Worm (Caenorhabditis elegans): Measurements from ENCODE around the gene F17A2.16.

The F17A2.16 gene

DNA sequence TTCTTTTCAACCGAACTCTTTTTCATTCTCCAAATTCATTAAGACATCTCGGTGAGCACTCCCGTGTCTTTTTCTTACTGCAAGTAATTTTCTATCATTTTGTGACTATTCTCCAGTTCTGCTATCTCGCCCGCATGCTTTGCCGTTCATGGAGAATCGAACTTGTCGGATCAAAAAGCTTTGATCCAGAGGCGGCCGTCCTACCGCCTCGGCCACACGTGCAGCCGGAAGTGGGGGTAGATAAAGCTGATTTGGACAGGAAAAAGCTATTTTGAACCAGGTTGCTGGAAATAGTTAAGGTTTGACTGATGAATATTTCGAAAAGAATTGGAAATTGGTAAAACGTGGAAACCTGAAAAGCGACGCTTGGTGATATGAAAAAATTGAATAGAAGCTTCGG, 4.0 kb upstream of the F17A2.16 start (continued):
- TF ChIP-seq Y53G8AR.9 (GFP tag; conservative IDR thresholded peaks at IDR 0.05): no peak

DNA sequence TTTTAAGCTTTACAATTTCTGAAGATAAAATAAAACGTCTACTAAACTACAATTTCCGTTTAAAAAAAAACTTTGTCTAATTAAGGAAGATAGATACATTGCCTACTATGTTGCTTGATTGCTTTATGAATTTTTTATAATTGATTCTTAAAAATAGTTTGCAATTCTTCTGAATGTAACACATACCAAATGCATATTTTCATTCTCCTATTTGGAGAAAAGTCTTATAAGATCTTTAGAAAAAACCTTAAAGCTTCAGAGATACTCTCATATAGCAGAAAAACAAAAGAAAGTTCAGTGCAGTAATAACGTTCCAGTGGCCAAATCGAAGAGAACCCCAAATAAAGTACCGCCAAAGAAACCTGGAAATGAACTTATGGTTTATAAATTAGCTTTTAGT, 1.7 kb upstream of the F17A2.16 start, which contains the start of gene phf-32:
Gene phf-32 (plus strand): TSS at position 301 of the 400 bp plus-strand sequence.
- no peak for TF ChIP-seq chd-7 (tag; optimal IDR thresholded peaks at IDR 0.05)
- TF ChIP-seq ceh-27 (GFP tag; optimal IDR thresholded peaks at IDR 0.05): no peak
- no peak for TF ChIP-seq sptf-2 (GFP tag; optimal IDR thresholded peaks at IDR 0.05)
- TF ChIP-seq ztf-25 (GFP tag; IDR thresholded peaks at IDR 0.05): no peak
- no peak for TF ChIP-seq cebp-1 (GFP tag; IDR thresholded peaks at IDR 0.05)
- TF ChIP-seq cebp-1 (tag; optimal IDR thresholded peaks at IDR 0.05): no peak
- TF ChIP-seq efl-1 (GFP tag; optimal IDR thresholded peaks at IDR 0.05): no peak
- no peak for TF ChIP-seq Y53F4B.3 (GFP tag; IDR thresholded peaks at IDR 0.05)
- no peak for TF ChIP-seq T26A5.8 (tag; optimal IDR thresholded peaks at IDR 0.05)
- TF ChIP-seq pha-4 (tag; optimal IDR thresholded peaks at IDR 0.05): no peak
- TF ChIP-seq ccch-3 (GFP tag; optimal IDR thresholded peaks at IDR 0.05): no peak
- TF ChIP-seq nfya-1 (tag; optimal IDR thresholded peaks at IDR 0.05; ENCODE audit: borderline replicate concordance, insufficient read depth): no peak
- TF ChIP-seq snpc-1.1 (tag; optimal IDR thresholded peaks at IDR 0.05; ENCODE audit: insufficient read depth): no peak
- TF ChIP-seq ceh-58 (GFP tag; IDR thresholded peaks at IDR 0.05): no peak
- TF ChIP-seq madf-3 (GFP tag; IDR thresholded peaks at IDR 0.05): no peak
- TF ChIP-seq ekl-4 (GFP tag; IDR thresholded peaks at IDR 0.05): no peak
- TF ChIP-seq bed-2 (GFP tag; IDR thresholded peaks at IDR 0.05): no peak

DNA sequence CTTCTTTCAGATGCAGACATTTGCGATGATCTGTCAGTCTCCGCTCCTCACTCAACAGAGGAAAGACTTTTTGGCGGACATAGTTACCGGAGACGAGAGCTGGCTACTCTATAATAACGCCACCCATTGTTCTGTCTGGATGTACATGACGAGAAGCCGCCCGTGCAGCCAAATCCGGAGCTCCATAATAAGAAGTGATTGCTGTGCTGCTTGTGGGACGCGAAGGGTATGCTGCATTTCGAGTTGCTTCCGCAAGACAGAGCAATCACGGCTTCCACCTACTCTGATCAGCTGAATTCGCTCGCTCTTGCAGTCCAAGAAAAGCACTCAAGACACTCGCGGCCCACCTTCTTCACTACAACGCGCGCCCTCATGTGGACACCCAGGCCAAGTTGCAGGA, 5.5 kb downstream of the F17A2.16 start:
- TF ChIP-seq bed-1 (GFP tag; IDR thresholded peaks at IDR 0.05): no peak
- no peak for TF ChIP-seq atf-7 (tag; optimal IDR thresholded peaks at IDR 0.05)
- TF ChIP-seq mes-4 (tag; optimal IDR thresholded peaks at IDR 0.05): no peak
- peak; percentile 57; the same call in 1 of the 2 replicates for TF ChIP-seq lir-1 (GFP tag; conservative IDR thresholded peaks at IDR 0.05)
- peak; percentile 52; the same call in 1 of the 2 replicates for TF ChIP-seq K11D2.4 (GFP tag; IDR thresholded peaks at IDR 0.05)
- TF ChIP-seq bed-2 (GFP tag; IDR thresholded peaks at IDR 0.05): peak; percentile 59; the same call in 1 of the 2 replicates
- TF ChIP-seq F23B12.7 (tag; optimal IDR thresholded peaks at IDR 0.05; ENCODE audit: insufficient read depth): no peak
- TF ChIP-seq lin-54 (GFP tag; optimal IDR thresholded peaks at IDR 0.05): no peak
- TF ChIP-seq hmg-1.2 (GFP tag; IDR thresholded peaks at IDR 0.05): no peak
- no peak for TF ChIP-seq T07F8.4 (tag; optimal IDR thresholded peaks at IDR 0.05)
- TF ChIP-seq F33H1.4 (GFP tag; IDR thresholded peaks at IDR 0.05): no peak
- no peak for TF ChIP-seq Y67H2A.10 (GFP tag; conservative IDR thresholded peaks at IDR 0.05)
- no peak for TF ChIP-seq efl-1 (GFP tag; optimal IDR thresholded peaks at IDR 0.05)

DNA sequence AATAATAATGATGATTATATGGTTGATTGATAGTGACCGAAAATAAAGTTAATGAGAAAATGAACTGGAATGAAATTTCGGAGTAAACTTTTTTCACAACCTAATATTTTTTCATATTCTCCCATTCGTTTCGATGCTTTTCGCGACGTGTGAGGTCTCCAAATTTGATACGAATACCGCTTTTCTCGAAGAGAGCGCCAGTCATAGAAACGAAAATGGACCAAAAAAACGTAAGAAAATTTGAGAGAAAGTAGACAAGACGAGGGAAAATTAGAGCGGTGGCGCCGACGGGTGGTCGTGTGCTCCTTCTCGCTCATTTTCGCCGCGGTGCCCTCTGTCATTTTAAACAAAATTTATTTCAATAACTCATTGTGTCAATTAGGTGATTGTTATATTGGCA, 6.1 kb downstream of the F17A2.16 start:
- TF ChIP-seq die-1 (tag; optimal IDR thresholded peaks at IDR 0.05): no peak
- no peak for TF ChIP-seq aptf-2 (GFP tag; conservative IDR thresholded peaks at IDR 0.05)
- TF ChIP-seq mel-28 (tag; optimal IDR thresholded peaks at IDR 0.05; ENCODE audit: borderline replicate concordance): no peak
- no peak for TF ChIP-seq K12H6.12 (tag; optimal IDR thresholded peaks at IDR 0.05)
- TF ChIP-seq B0035.1 (tag; optimal IDR thresholded peaks at IDR 0.05): no peak
- TF ChIP-seq ztf-6 (GFP tag; IDR thresholded peaks at IDR 0.05): no peak
- no peak for TF ChIP-seq attf-3 (GFP tag; conservative IDR thresholded peaks at IDR 0.05)
- TF ChIP-seq ama-1 (optimal IDR thresholded peaks at IDR 0.05): no peak
- no peak for TF ChIP-seq ama-1 (GFP tag; optimal IDR thresholded peaks at IDR 0.05)
- no peak for TF ChIP-seq sea-2 (GFP tag; IDR thresholded peaks at IDR 0.05)
- TF ChIP-seq ztf-3 (GFP tag; optimal IDR thresholded peaks at IDR 0.05): no peak
- no peak for TF ChIP-seq attf-6 (GFP tag; IDR thresholded peaks at IDR 0.05)
- no peak for TF ChIP-seq hlh-12 (tag; optimal IDR thresholded peaks at IDR 0.05)
- no peak for TF ChIP-seq Y56A3A.18 (GFP tag; IDR thresholded peaks at IDR 0.05)
- TF ChIP-seq cebp-1 (GFP tag; IDR thresholded peaks at IDR 0.05): no peak
- no peak for TF ChIP-seq cebp-1 (tag; optimal IDR thresholded peaks at IDR 0.05)
- no peak for TF ChIP-seq K11D2.4 (GFP tag; IDR thresholded peaks at IDR 0.05)
- no peak for TF ChIP-seq lsy-27 (tag; optimal IDR thresholded peaks at IDR 0.05; ENCODE audit: borderline replicate concordance, insufficient read depth)

Data from whole organism, young adult.